Worm (Caenorhabditis elegans) whole organism, mixed stage, embryonic: Measurements from ENCODE around the gene F32A5.8.

Experiments used
- M03D4.4 ChIP-seq: sonication (generic microtip); optimal IDR thresholded peaks from 2 replicates; lab custom pipeline; 2017; ENCODE audit warnings: mild to moderate bottlenecking, missing genetic modification characterization, missing compliant biosample characterization
- bed-3 ChIP-seq: fragments of 200-800 bp; sonication (Bioruptor generic); optimal IDR thresholded peaks from 3 replicates; lab custom pipeline; 2018; ENCODE audit warnings: mild to moderate bottlenecking, missing genetic modification characterization, moderate library complexity, missing compliant biosample characterization
- blmp-1 ChIP-seq: fragments of 150-350 bp; optimal IDR thresholded peaks from 2 replicates; lab custom pipeline; 2014; ENCODE audit warnings: missing biosample characterization, missing genetic modification characterization
- ceh-39 ChIP-seq: fragments of 150-350 bp; optimal IDR thresholded peaks from 2 replicates; lab custom pipeline; 2014; ENCODE audit warnings: missing biosample characterization, missing genetic modification characterization
- ceh-43 ChIP-seq: fragments of 200-800 bp; sonication (Bioruptor generic); optimal IDR thresholded peaks from 2 replicates; lab custom pipeline; 2018; ENCODE audit warnings: mild to moderate bottlenecking, missing genetic modification characterization, moderate library complexity, missing compliant biosample characterization
- ceh-83 ChIP-seq: fragments of 200-800 bp; sonication (Bioruptor generic); optimal IDR thresholded peaks from 2 replicates; lab custom pipeline; 2018; ENCODE audit warnings: mild to moderate bottlenecking, missing genetic modification characterization, missing compliant biosample characterization
- ces-1 ChIP-seq: fragments of 150-350 bp; optimal IDR thresholded peaks from 2 replicates; lab custom pipeline; 2014; ENCODE audit warnings: missing biosample characterization, missing genetic modification reagents, missing genetic modification characterization
- drap-1 ChIP-seq: fragments of 200-800 bp; sonication (Bioruptor generic); optimal IDR thresholded peaks from 3 replicates; lab custom pipeline; 2018; ENCODE audit warnings: mild to moderate bottlenecking, missing genetic modification characterization, missing compliant biosample characterization
- elt-1 ChIP-seq: sonication (generic microtip); optimal IDR thresholded peaks from 2 replicates; lab custom pipeline; 2017; ENCODE audit warnings: missing genetic modification characterization, mild to moderate bottlenecking, missing compliant biosample characterization, antibody characterized with exemption, moderate library complexity, borderline replicate concordance; ENCODE audit not compliant: insufficient read depth
- flh-1 ChIP-seq: fragments of 200-800 bp; sonication (Bioruptor generic); optimal IDR thresholded peaks from 2 replicates; lab custom pipeline; 2018; ENCODE audit warnings: mild to moderate bottlenecking, missing genetic modification characterization, moderate library complexity, missing compliant biosample characterization
- ham-2 ChIP-seq: fragments of 200-800 bp; sonication (Bioruptor generic); optimal IDR thresholded peaks from 2 replicates; lab custom pipeline; 2018; ENCODE audit warnings: mild to moderate bottlenecking, missing genetic modification characterization, missing compliant biosample characterization
- hlh-1 ChIP-seq: fragments of 150-350 bp; optimal IDR thresholded peaks from 2 replicates; lab custom pipeline; 2014; ENCODE audit warnings: missing biosample characterization, missing genetic modification reagents, missing genetic modification characterization
- lin-13 ChIP-seq: fragments of 150-350 bp; optimal IDR thresholded peaks from 2 replicates; lab custom pipeline; 2014; ENCODE audit warnings: missing biosample characterization, missing genetic modification characterization
- lin-32 ChIP-seq: fragments of 200-800 bp; sonication (Bioruptor generic); optimal IDR thresholded peaks from 2 replicates; lab custom pipeline; 2018; ENCODE audit warnings: mild to moderate bottlenecking, missing genetic modification characterization, missing compliant biosample characterization
- lsy-2 ChIP-seq: fragments of 150-350 bp; optimal IDR thresholded peaks from 2 replicates; lab custom pipeline; 2014; ENCODE audit warnings: missing biosample characterization, missing genetic modification characterization
- mab-5 ChIP-seq: fragments of 150-350 bp; optimal IDR thresholded peaks from 2 replicates; lab custom pipeline; 2014; ENCODE audit warnings: missing biosample characterization, missing genetic modification characterization
- mep-1 ChIP-seq: fragments of 150-350 bp; optimal IDR thresholded peaks from 2 replicates; lab custom pipeline; 2017; ENCODE audit warnings: missing biosample characterization, missing genetic modification reagents, missing genetic modification characterization, inconsistent platforms
- mls-2 ChIP-seq: sonication (generic microtip); optimal IDR thresholded peaks from 2 replicates; lab custom pipeline; 2016; ENCODE audit warnings: mild to moderate bottlenecking, missing genetic modification characterization, moderate library complexity, missing compliant biosample characterization
- nhr-12 ChIP-seq: fragments of 150-350 bp; optimal IDR thresholded peaks from 2 replicates; lab custom pipeline; 2014; ENCODE audit warnings: missing biosample characterization, missing genetic modification characterization
- nhr-2 ChIP-seq: fragments of 150-350 bp; optimal IDR thresholded peaks from 2 replicates; lab custom pipeline; 2014; ENCODE audit warnings: missing biosample characterization, missing genetic modification characterization
- nhr-237 ChIP-seq: fragments of 150-350 bp; optimal IDR thresholded peaks from 2 replicates; lab custom pipeline; 2014; ENCODE audit warnings: missing biosample characterization, missing genetic modification characterization
- nhr-28 ChIP-seq: fragments of 150-350 bp; optimal IDR thresholded peaks from 2 replicates; lab custom pipeline; 2014; ENCODE audit warnings: missing biosample characterization, missing genetic modification characterization
- nhr-76 ChIP-seq: sonication (generic microtip); optimal IDR thresholded peaks from 2 replicates; lab custom pipeline; 2017; ENCODE audit warnings: missing biosample characterization, missing genetic modification characterization
- pha-4 ChIP-seq: fragments of 150-350 bp; optimal IDR thresholded peaks from 2 replicates; lab custom pipeline; 2018; ENCODE audit warnings: missing biosample characterization, missing genetic modification reagents, missing genetic modification characterization
- sem-2 ChIP-seq: fragments of 200-800 bp; sonication (Bioruptor generic); optimal IDR thresholded peaks from 2 replicates; lab custom pipeline; 2018; ENCODE audit warnings: mild to moderate bottlenecking, missing genetic modification characterization, missing compliant biosample characterization
- sptf-1 ChIP-seq: sonication (generic microtip); optimal IDR thresholded peaks from 2 replicates; lab custom pipeline; 2017; ENCODE audit warnings: mild to moderate bottlenecking, missing genetic modification characterization, moderate library complexity, missing compliant biosample characterization
- tbx-8 ChIP-seq: fragments of 200-800 bp; sonication (Bioruptor generic); optimal IDR thresholded peaks from 2 replicates; lab custom pipeline; 2018; ENCODE audit warnings: mild to moderate bottlenecking, missing genetic modification characterization, moderate library complexity, missing compliant biosample characterization
- unc-120 ChIP-seq: sonication (generic microtip); optimal IDR thresholded peaks from 2 replicates; lab custom pipeline; 2017; ENCODE audit warnings: missing genetic modification characterization, missing compliant biosample characterization; ENCODE audit not compliant: poor library complexity, severe bottlenecking
- unc-39 ChIP-seq: fragments of 150-350 bp; optimal IDR thresholded peaks from 2 replicates; lab custom pipeline; 2014; ENCODE audit warnings: missing biosample characterization, missing genetic modification characterization
- unc-62 ChIP-seq: fragments of 150-350 bp; optimal IDR thresholded peaks from 2 replicates; lab custom pipeline; 2014; ENCODE audit warnings: missing biosample characterization, missing genetic modification reagents, missing genetic modification characterization
- zip-8 ChIP-seq: fragments of 150-350 bp; optimal IDR thresholded peaks from 2 replicates; lab custom pipeline; 2014; ENCODE audit warnings: missing biosample characterization, missing genetic modification characterization
- ztf-11 ChIP-seq: fragments of 150-350 bp; optimal IDR thresholded peaks from 2 replicates; lab custom pipeline; 2014; ENCODE audit warnings: missing biosample characterization, missing genetic modification characterization

F32A5.8 gene

DNA sequence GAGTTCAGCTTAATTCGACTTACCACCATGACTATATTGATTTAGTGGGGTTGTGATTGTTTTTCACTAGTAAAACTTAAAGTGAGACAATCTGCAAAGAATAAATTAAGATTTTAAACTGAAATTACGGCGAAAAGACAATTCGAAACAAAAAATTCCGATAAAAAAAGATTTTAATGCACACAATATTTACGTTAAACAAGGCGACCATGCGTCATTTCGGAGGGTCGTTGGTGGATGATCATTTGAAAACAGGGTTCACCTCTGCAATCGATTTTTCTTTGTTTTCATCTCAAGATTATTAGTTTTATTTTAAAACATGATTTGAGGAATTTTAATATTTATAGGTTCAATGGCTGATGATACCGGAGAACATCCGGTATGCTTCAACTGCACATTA, 2.8 kb upstream of the F32A5.8 start, which contains the start of gene lsm-4:
lsm-4 (minus strand) TSS at position 91 of the 400 bp plus-strand sequence.
- no peak for TF ChIP-seq lin-13
- no peak for TF ChIP-seq unc-62 (GFP tag; lab: Kevin White, UChicago)
- TF ChIP-seq ces-1 (GFP tag; lab: Kevin White, UChicago), result no peak
- no peak for TF ChIP-seq elt-1 (tag; lab: Kevin White, UChicago)
- TF ChIP-seq nhr-76 (tag; lab: Kevin White, UChicago), result no peak
- TF ChIP-seq nhr-12, result no peak
- TF ChIP-seq pha-4, result no peak
- no peak for TF ChIP-seq mab-5 (tag; lab: Kevin White, UChicago)
- TF ChIP-seq sptf-1 (tag; lab: Kevin White, UChicago), result no peak
- TF ChIP-seq bed-3, result no peak
- TF ChIP-seq lin-32 (GFP tag; lab: Kevin White, UChicago), result no peak
- TF ChIP-seq unc-120, result no peak
- no peak for TF ChIP-seq flh-1 (GFP tag; lab: Kevin White, UChicago)
- TF ChIP-seq ceh-43 (GFP tag; lab: Kevin White, UChicago), result no peak
- TF ChIP-seq nhr-237 (tag; lab: Kevin White, UChicago), result no peak
- no peak for TF ChIP-seq zip-8
- no peak for TF ChIP-seq ztf-11 (tag; lab: Kevin White, UChicago)

DNA sequence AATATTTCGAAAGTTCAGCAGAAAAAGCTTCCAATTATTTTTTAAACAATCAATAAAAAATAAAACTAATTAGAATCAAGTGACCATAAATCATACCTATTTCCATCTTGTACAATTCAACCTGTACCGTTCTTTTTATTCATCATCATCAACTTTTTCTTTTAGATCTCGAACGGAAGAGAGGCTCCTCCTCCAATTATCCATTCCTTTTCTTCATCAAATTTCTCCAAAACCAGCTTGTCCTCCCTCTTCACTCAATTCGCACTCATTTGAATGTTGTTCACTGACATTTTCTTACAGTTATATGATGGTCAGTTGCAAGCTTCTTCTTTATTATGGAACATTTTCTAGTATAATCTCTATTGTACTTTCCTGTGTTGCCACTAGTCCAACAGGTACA, 5.9 kb downstream of the F32A5.8 start, which contains the start of gene C30G12.4:
C30G12.4 (plus strand) TSS at position 301 of the 400 bp plus-strand sequence.
- TF ChIP-seq elt-1 (tag; lab: Kevin White, UChicago) (no peak), nhr-28 (tag; lab: Kevin White, UChicago) (no peak), mls-2 (tag; lab: Kevin White, UChicago) (no peak), ceh-43 (GFP tag; lab: Kevin White, UChicago) (no peak)

DNA sequence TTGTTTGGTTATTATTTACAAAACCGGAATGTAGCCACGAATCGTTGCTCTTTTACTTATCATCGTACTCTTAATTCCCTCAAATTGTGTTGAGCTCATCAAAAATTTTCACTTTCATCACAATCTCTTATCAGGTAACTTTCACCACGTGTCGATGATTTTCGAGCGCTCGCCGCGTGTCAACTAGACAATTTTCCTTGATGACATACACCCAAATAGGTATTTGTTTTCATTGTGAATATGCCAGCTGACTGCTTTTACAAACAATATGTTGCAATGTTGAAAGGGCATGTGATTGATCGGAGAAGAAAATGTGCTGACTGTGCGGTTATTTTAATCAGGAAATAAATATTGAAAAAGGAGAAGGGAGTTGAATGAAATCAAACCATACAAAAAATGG, 8.8 kb downstream of the F32A5.8 start:
- TF ChIP-seq ceh-83 (GFP tag; lab: Kevin White, UChicago), result no peak
- TF ChIP-seq lin-13, result no peak
- no peak for TF ChIP-seq nhr-12
- TF ChIP-seq unc-62 (GFP tag; lab: Kevin White, UChicago), result no peak
- no peak for TF ChIP-seq sptf-1 (tag; lab: Kevin White, UChicago)
- no peak for TF ChIP-seq nhr-76 (tag; lab: Kevin White, UChicago)
- TF ChIP-seq unc-120, result no peak
- no peak for TF ChIP-seq blmp-1 (tag; lab: Kevin White, UChicago)
- TF ChIP-seq ztf-11 (tag; lab: Kevin White, UChicago), result no peak
- no peak for TF ChIP-seq lin-32 (GFP tag; lab: Kevin White, UChicago)
- no peak for TF ChIP-seq hlh-1 (tag; lab: Kevin White, UChicago)
- no peak for TF ChIP-seq nhr-2 (tag; lab: Kevin White, UChicago)
- TF ChIP-seq ham-2 (GFP tag; lab: Kevin White, UChicago), result no peak
- no peak for TF ChIP-seq elt-1 (tag; lab: Kevin White, UChicago)
- no peak for TF ChIP-seq ceh-43 (GFP tag; lab: Kevin White, UChicago)
- no peak for TF ChIP-seq ceh-39 (tag; lab: Kevin White, UChicago)
- no peak for TF ChIP-seq mls-2 (tag; lab: Kevin White, UChicago)
- no peak for TF ChIP-seq unc-39 (tag; lab: Kevin White, UChicago)
- TF ChIP-seq, all 35 proteins: peak for 0

DNA sequence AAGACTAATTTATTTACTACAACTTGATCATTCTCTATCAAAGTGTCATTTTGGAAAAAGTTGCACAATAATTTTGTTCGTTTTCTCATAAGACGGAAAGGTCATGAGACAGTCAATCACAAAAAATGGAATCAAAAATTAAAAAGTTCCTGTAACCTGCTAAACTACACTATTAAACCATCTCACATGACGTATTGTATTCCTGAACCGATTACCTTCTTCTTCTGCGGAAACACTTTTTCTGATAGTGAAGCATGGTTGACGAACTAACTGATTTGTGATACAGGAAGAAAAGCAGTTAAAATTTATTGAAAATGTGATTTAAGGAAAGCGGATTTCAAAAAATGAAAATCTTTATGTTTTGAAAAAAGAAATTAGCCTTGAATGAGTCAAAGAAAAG, 13.9 kb downstream of the F32A5.8 start:
- TF ChIP-seq lsy-2 (no peak), tbx-8 (no peak), nhr-237 (tag; lab: Kevin White, UChicago) (no peak), zip-8 (no peak), sptf-1 (tag; lab: Kevin White, UChicago) (no peak), ces-1 (GFP tag; lab: Kevin White, UChicago) (no peak), elt-1 (tag; lab: Kevin White, UChicago) (no peak), sem-2 (GFP tag; lab: Kevin White, UChicago) (no peak), flh-1 (GFP tag; lab: Kevin White, UChicago) (no peak), lin-32 (GFP tag; lab: Kevin White, UChicago) (no peak), unc-62 (GFP tag; lab: Kevin White, UChicago) (no peak), nhr-28 (tag; lab: Kevin White, UChicago) (no peak), ham-2 (GFP tag; lab: Kevin White, UChicago) (no peak), drap-1 (no peak), unc-39 (tag; lab: Kevin White, UChicago) (no peak)

DNA sequence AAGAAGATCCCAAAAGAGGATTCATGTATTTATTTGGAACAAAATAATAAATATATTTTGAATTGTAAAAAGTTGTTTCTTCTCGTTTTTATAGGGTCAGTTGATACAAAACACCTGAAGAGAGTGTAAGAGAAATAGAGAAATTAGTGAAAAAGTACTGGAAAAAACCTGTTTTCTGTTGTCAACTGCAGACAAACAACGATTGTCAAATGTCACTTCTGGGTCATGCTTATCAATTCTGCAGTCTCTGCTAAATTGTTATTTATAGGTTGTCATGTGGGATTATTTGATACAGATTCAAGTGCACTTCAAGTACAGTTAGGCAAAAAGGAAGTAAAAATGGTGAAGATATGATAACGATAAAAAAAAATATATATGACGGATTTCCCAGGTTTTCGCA, 16.6 kb downstream of the F32A5.8 start:
- no peak for TF ChIP-seq bed-3
- TF ChIP-seq nhr-28 (tag; lab: Kevin White, UChicago), result no peak
- no peak for TF ChIP-seq lin-13
- no peak for TF ChIP-seq ztf-11 (tag; lab: Kevin White, UChicago)
- TF ChIP-seq ceh-43 (GFP tag; lab: Kevin White, UChicago), result no peak
- TF ChIP-seq mep-1 (tag; lab: Kevin White, UChicago), result no peak
- no peak for TF ChIP-seq M03D4.4
- TF ChIP-seq drap-1, result no peak
- no peak for TF ChIP-seq hlh-1 (tag; lab: Kevin White, UChicago)
- TF ChIP-seq lin-32 (GFP tag; lab: Kevin White, UChicago), result no peak
- TF ChIP-seq nhr-2 (tag; lab: Kevin White, UChicago), result no peak
- TF ChIP-seq nhr-76 (tag; lab: Kevin White, UChicago), result no peak
- no peak for TF ChIP-seq sem-2 (GFP tag; lab: Kevin White, UChicago)
- TF ChIP-seq tbx-8, result no peak
- no peak for TF ChIP-seq unc-120
- no peak for TF ChIP-seq nhr-237 (tag; lab: Kevin White, UChicago)
- no peak for TF ChIP-seq mls-2 (tag; lab: Kevin White, UChicago)
